Worm (Caenorhabditis elegans): Measurements from ENCODE around the gene fipr-29.

DNA sequence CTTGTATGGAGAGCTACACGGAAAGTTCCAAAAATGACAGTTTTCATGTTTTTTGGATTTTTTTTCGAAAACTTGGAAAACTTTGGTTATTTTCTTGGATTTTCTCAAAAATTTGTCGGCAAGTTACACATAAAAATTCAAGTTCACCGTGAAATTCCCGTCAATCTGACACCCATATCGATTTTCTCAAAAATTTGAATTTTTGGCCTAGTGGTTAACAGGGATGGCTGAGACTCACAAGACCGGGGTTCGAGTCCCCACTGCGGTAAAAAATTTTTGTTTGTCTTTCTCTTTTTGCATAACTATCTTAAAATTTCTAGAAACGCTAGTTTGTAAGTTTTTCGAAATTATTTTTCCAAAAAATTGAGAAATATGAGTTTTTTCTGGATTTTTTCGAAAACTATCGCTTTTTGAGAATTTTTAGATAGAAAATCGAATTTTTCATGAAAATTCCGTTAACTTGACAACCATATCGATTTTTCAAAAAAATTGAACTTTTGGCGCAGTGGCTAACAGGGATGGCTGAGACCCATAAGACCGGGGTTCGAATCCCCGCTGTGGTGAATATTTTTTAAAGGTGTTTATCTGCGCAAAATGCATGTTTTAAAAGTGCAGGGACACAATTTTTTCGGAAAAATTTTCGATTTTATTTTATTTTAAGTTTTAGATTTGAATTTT, 40.6 kb upstream of the fipr-29 start:
- TF ChIP-seq snpc-4 (tag; optimal IDR thresholded peaks at IDR 0.05) (no peak), nhr-28 (tag; optimal IDR thresholded peaks at IDR 0.05) (no peak), elt-1 (tag; optimal IDR thresholded peaks at IDR 0.05) (no peak), tbx-2 (tag; optimal IDR thresholded peaks at IDR 0.05) (no peak), ama-1 (optimal IDR thresholded peaks at IDR 0.05) (no peak)
